Fruit fly (Drosophila melanogaster) S2 (cell line): ENCODE measurements around the gene Mf.

Source experiments
- CG8478 ChIP-seq: fragments of >200 bp; optimal IDR thresholded peaks from 2 replicates; lab custom pipeline; 2018
- CTCF ChIP-seq, 2 experiments: fragments of >200 bp; optimal IDR thresholded peaks; 2 replicates each; lab custom pipeline; 2018

Gene Mf

DNA sequence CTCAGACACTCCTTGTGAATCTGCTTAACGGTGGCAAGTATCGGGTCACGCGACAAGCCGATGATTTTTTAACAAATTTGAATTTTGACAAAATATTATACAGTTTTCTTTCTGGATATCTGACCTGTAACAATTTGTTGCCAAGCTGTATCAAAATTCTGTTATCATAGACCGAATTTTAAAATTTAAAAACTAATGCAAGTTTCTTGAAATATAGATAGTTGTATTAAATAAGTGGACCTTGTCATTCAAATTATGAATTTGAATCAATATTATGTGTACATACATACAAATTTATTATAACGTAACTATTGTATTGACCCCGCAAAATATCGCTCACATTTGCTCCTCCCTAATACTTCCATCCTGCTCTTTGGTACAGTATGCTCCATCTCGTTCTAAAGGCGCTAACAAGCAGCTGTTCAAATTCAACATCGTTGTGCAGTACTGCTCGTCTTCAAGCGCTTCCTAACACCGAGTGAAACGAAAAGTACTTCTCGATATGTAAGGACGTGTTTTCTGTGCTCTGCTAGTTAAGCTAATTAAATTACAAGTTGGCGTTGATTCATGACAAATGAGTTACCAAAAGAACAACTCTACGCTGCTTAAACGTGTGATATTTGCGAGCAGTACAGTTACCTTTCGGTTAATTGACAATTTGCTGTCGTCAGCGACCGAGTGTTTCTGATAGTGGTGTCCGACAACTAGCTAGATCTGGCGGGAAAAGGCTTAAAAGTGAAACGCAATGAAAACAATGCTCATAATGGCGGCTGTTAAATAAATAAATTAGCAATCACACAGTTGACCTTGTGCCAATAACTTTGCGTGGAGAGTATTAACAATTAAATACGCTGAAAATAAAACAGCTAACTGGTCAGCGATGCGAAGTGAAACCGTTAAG is 15.1 kb upstream of the Mf start, which contains the start of the genes Kpc1 and CG42542:
Gene Kpc1, minus strand, starts transcription at position 77 of the 901 bp plus-strand sequence.
Gene CG42542, plus strand, starts transcription at position 465 of the 901 bp plus-strand sequence.
- no peak for TF ChIP-seq CG8478
- no peak for TF ChIP-seq CTCF (optimal IDR thresholded peaks at IDR 0.05; lab: Kevin White, UChicago)

DNA sequence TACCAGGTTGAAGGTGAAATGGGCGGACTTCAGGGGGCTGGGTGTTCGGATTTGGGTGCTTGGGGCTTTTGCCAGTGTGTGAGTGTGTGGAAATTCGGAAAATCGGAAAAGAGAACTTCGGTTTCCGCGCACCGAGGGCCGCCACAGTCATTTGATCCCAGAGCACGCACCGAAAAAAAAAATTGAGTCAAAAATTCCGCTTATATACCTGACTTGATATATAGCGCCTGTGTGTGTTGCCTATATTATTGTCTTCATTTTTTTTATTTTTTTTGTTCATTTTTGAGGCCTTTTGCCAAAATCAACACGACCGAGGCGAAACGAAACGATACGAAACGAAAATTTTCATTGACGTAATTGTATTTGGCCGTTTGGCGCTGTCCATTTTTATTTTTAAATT is 4.1 kb downstream of the Mf start:
- TF ChIP-seq CG8478 (no peak), CTCF (optimal IDR thresholded peaks at IDR 0.05; lab: Kevin White, UChicago) (no peak)

dm6 chr3R:15149772-15150512 is 31.4 kb downstream of the Mf start, which contains the start of gene Gyc88E:
Gene Gyc88E, plus strand, starts transcription at chr3R:15150375.
- no peak for TF ChIP-seq CTCF (optimal IDR thresholded peaks at IDR 0.05; lab: Kevin White, UChicago)
- TF ChIP-seq CG8478, result no peak

- no peak for TF ChIP-seq CG8478
- TF ChIP-seq CTCF (optimal IDR thresholded peaks at IDR 0.05; lab: Kevin White, UChicago), result peak; percentile 36 to 66
Observed at dm6 chr3R:15148562-15148961, 32.7 kb downstream of the Mf start.

DNA sequence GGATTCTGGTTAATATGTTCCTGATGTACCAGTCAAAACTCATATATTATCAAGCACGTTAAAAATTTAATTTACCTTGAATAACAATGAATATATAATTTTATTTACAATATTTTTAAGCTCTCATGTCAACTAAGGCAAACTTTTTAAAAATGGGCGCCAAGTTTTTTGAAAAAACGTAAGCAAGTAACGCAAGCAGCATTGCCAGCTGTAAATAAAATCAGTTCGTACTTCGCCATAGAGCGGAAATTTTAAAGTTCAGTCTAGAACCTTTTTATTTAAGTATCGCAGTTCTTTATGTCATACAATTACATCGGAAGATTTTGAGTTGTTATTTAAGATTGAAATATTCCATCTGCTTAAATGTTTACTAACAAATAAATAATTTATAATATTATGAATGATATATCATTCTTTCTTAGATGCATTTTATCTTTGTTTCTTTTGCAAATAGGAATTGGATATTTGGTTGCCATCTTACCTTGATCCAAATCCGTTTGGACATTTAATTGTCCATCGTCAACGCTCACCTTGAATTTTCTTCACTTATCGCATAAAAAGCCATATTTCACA is 33.4 kb downstream of the Mf start:
- TF ChIP-seq CTCF (optimal IDR thresholded peaks at IDR 0.05; lab: Kevin White, UChicago) (no peak), CG8478 (no peak)

DNA sequence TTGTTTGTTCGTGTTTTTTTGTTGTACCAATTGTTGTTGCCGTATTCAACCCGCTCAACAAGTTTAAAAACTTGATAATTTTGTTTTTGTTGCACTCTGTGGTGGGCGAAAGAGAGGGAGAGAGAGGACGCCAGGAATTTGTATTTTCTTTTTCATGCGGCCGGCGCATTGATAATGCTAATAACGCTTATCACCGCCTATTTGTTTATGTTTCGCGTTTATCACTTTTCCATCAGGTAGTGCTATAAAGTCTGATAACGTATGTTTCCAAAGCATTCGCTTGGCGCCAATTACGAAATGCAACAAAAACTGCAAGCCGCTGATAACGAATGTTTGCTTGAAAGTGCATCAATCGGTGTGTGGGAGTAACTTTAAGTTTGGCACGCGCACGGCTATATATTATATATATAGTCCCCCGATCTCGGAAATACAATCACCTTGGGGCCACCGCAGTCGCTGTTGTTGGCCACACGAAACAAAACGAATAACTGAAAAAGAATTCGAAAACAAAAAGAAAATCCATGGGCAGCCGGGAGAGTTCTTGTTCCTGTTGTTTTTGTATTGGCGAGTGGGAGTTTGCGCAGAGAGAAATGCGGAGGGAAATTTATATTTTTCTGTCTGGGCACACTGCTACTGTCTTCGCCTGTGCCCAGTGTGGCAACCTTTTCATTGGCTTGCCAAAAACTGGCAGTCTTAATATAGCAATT is 34.1 kb downstream of the Mf start, which contains the start of gene Glys:
Gene Glys, minus strand, starts transcription at position 494 of the 707 bp plus-strand sequence.
- TF ChIP-seq CG8478, result no peak
- peak in 1 of 2 experiments; percentile 39 for TF ChIP-seq CTCF (optimal IDR thresholded peaks at IDR 0.05; lab: Kevin White, UChicago)

dm6 chr3R:15146408-15147037 is 34.8 kb downstream of the Mf start:
- TF ChIP-seq CTCF (optimal IDR thresholded peaks at IDR 0.05; lab: Kevin White, UChicago) (peak; percentile 73 to 74), CG8478 (peak; percentile 14)

- TF ChIP-seq CG8478, result no peak
- no peak for TF ChIP-seq CTCF (optimal IDR thresholded peaks at IDR 0.05; lab: Kevin White, UChicago)
Observed at dm6 chr3R:15145491-15145890, 35.8 kb downstream of the Mf start.

- TF ChIP-seq CTCF (optimal IDR thresholded peaks at IDR 0.05; lab: Kevin White, UChicago) (no peak), CG8478 (no peak)
Observed at dm6 chr3R:15139816-15140473, 41.4 kb downstream of the Mf start, which contains the start of gene CG3987. Gene CG3987, plus strand, starts transcription at chr3R:15139958.

DNA sequence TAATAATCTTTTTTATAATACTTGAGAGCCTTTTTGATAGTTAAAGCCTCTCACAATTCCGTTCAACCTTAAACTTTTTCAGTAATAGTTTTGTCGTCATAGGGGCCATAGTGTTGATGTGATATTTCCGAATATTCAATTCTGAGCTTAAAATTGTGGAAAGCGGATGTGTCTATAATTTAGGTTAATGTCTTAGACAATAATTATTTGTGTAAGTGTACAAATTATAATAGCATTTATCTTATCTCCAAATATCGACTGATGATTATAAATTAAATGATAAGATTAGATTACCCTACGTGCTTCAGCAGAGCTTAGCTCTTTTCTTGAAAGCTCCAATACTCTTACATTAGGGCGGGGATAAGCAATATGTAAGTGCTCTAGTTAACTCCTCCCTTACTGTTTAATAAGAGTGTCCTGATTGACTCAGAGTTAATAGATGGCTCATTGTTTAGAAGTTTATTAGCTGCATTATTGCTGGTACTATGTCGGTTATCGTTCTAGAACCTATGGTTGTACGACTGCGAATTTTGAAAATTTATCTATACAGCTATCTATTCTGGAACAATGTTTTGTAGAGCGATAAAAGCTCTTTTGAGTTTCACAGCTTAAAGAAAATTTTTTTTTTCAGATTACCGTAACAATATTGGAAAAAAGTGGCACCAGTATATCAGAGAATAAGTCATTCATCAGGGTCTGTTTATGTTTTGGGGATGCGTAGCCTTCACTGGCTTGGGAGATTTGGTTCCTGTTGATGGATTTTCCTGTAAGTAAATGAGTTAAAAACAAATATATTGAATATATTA is 42.1 kb downstream of the Mf start:
- TF ChIP-seq CG8478, result no peak

- no peak for TF ChIP-seq CTCF (optimal IDR thresholded peaks at IDR 0.05; lab: Kevin White, UChicago)
- TF ChIP-seq CG8478, result no peak
Observed at dm6 chr3R:15138251-15138650, 43.1 kb downstream of the Mf start.

- no peak for TF ChIP-seq CG8478
- no peak for TF ChIP-seq CTCF (optimal IDR thresholded peaks at IDR 0.05; lab: Kevin White, UChicago)
Observed at dm6 chr3R:15136846-15137245, 44.5 kb downstream of the Mf start, which contains the start of the genes CG6912 and CG3984. Gene CG6912, minus strand, starts transcription at chr3R:15137004. Gene CG3984, plus strand, starts transcription at chr3R:15137148.

- TF ChIP-seq CTCF (optimal IDR thresholded peaks at IDR 0.05; lab: Kevin White, UChicago) (no peak), CG8478 (no peak)
Observed at dm6 chr3R:15136015-15136414, 45.3 kb downstream of the Mf start.
